Worm (Caenorhabditis elegans) whole organism, L1 larva: ENCODE results near the gene cyp-25A3.
"Not testable (repeated sequence)": the region's sequence is repeated elsewhere in the genome, so short reads cannot be mapped to it uniquely, and the experiment has no call there.

ENCODE experiments used
- C04F5.9 ChIP-seq: sonication (generic microtip); optimal IDR thresholded peaks from 2 replicates; lab custom pipeline; 2016; ENCODE audit warnings: missing genetic modification characterization, missing compliant biosample characterization
- F16B12.6 ChIP-seq: fragments of 150-350 bp; optimal IDR thresholded peaks from 2 replicates; lab custom pipeline; 2014; ENCODE audit warnings: missing biosample characterization, missing genetic modification characterization
- ceh-82 ChIP-seq, 3 experiments: fragments of 150-350 bp in 1 of 3; sonication (generic microtip) in 2 of 3; optimal IDR thresholded peaks; 2 replicates each; lab custom pipeline; 2014 to 2017; ENCODE audit warnings: missing biosample characterization in 3 of 3, missing genetic modification characterization in 3 of 3
- ceh-88 ChIP-seq: fragments of 200-800 bp; sonication (Bioruptor generic); IDR thresholded peaks from 2 replicates; pipeline ENCODE4 v1.3.6; 2022; ENCODE audit warnings: missing genetic modification characterization, missing compliant biosample characterization
- dpl-1 ChIP-seq, 3 experiments: fragments of 150-350 bp in 2 of 3; sonication (generic microtip) in 1 of 3; optimal IDR thresholded peaks; 2 replicates each; lab custom pipeline; 2014 to 2017; ENCODE audit warnings: missing biosample characterization in 3 of 3, missing genetic modification characterization in 3 of 3, missing genetic modification reagents in 3 of 3
- dsc-1 ChIP-seq: sonication (generic microtip); optimal IDR thresholded peaks from 2 replicates; lab custom pipeline; 2016; ENCODE audit warnings: mild to moderate bottlenecking, missing genetic modification characterization, missing compliant biosample characterization
- efl-1 ChIP-seq, 4 experiments: fragments of 150-350 bp; optimal IDR thresholded peaks in 3 of 4; peaks in 1 of 4; 1 replicate in 1 of 4; 2 replicates in 3 of 4; lab custom pipeline; 2014; ENCODE audit warnings: missing biosample characterization in 2 of 4, missing genetic modification characterization in 2 of 4, missing genetic modification reagents in 2 of 4
- egl-13 ChIP-seq: sonication (generic microtip); optimal IDR thresholded peaks from 2 replicates; lab custom pipeline; 2016; ENCODE audit warnings: missing genotype, missing genetic modification reagents, missing genetic modification characterization, missing compliant biosample characterization
- elt-2 ChIP-seq: sonication (generic microtip); optimal IDR thresholded peaks from 2 replicates; lab custom pipeline; 2016; ENCODE audit warnings: missing genetic modification characterization, mild to moderate bottlenecking, inconsistent platforms, missing compliant biosample characterization, missing genetic modification reagents
- fkh-8 ChIP-seq: sonication (generic microtip); optimal IDR thresholded peaks from 2 replicates; lab custom pipeline; 2016; ENCODE audit warnings: mild to moderate bottlenecking, missing genetic modification characterization, missing compliant biosample characterization
- grh-1 ChIP-seq: fragments of 200-800 bp; sonication (Bioruptor generic); IDR thresholded peaks from 2 replicates; pipeline ENCODE4 v1.3.6; 2022; ENCODE audit warnings: missing genetic modification reagents, missing genetic modification characterization, missing compliant biosample characterization
- irx-1 ChIP-seq: sonication (generic microtip); optimal IDR thresholded peaks from 2 replicates; lab custom pipeline; 2016; ENCODE audit warnings: missing genetic modification characterization, missing compliant biosample characterization
- isw-1 ChIP-seq: fragments of 200-800 bp; sonication (Bioruptor generic); IDR thresholded peaks from 2 replicates; pipeline ENCODE4 v1.3.6; 2022; ENCODE audit warnings: missing genetic modification characterization, missing compliant biosample characterization
- lin-14 ChIP-seq: fragments of 200-800 bp; sonication (Bioruptor generic); optimal IDR thresholded peaks from 2 replicates; lab custom pipeline; 2018; ENCODE audit warnings: mild to moderate bottlenecking, missing genetic modification characterization, moderate library complexity, missing compliant biosample characterization
- lin-15B ChIP-seq: fragments of 150-350 bp; sonication (generic microtip); optimal IDR thresholded peaks from 3 replicates; lab custom pipeline; 2014; ENCODE audit warnings: missing biosample characterization, missing genetic modification characterization
- lin-35 ChIP-seq, 2 experiments: fragments of 150-350 bp; optimal IDR thresholded peaks; 2 replicates each; lab custom pipeline; 2014; ENCODE audit warnings: missing biosample characterization in 2 of 2, missing genetic modification characterization in 2 of 2, missing genetic modification reagents in 2 of 2
- lir-3 ChIP-seq: sonication (generic microtip); optimal IDR thresholded peaks from 2 replicates; lab custom pipeline; 2016; ENCODE audit warnings: mild to moderate bottlenecking, missing genetic modification characterization, moderate library complexity, missing compliant biosample characterization; ENCODE audit not compliant: poor library complexity
- lsy-2 ChIP-seq, 2 experiments: fragments of 150-350 bp; optimal IDR thresholded peaks; 2 replicates each; lab custom pipeline; 2014; ENCODE audit warnings: missing biosample characterization in 2 of 2, missing genetic modification characterization in 2 of 2
- mab-9 ChIP-seq: fragments of 200-800 bp; sonication (Bioruptor generic); IDR thresholded peaks from 2 replicates; pipeline ENCODE4 v1.3.6; 2022; ENCODE audit warnings: missing genetic modification reagents, missing genetic modification characterization, missing compliant biosample characterization
- mep-1 ChIP-seq: fragments of 150-350 bp; optimal IDR thresholded peaks from 2 replicates; lab custom pipeline; 2014; ENCODE audit warnings: missing biosample characterization, missing genetic modification characterization
- nhr-19 ChIP-seq: fragments of 200-800 bp; sonication (Bioruptor generic); conservative IDR thresholded peaks from 2 replicates; pipeline ENCODE4 v1.3.6; 2022; ENCODE audit warnings: missing genetic modification characterization, missing compliant biosample characterization
- nhr-20 ChIP-seq: sonication (generic microtip); optimal IDR thresholded peaks from 2 replicates; lab custom pipeline; 2016; ENCODE audit warnings: mild to moderate bottlenecking, missing genetic modification characterization, missing compliant biosample characterization
- nhr-47 ChIP-seq: sonication (generic microtip); optimal IDR thresholded peaks from 2 replicates; lab custom pipeline; 2016; ENCODE audit warnings: mild to moderate bottlenecking, missing genetic modification characterization, moderate library complexity, missing compliant biosample characterization
- nhr-71 ChIP-seq: sonication (generic microtip); optimal IDR thresholded peaks from 2 replicates; lab custom pipeline; 2016; ENCODE audit warnings: mild to moderate bottlenecking, missing genetic modification characterization, moderate library complexity, missing compliant biosample characterization
- nhr-85 ChIP-seq: sonication (generic microtip); peaks from one replicate; lab custom pipeline; 2016; ENCODE audit warnings: missing genetic modification characterization, inconsistent platforms, missing compliant biosample characterization
- nhr-90 ChIP-seq: sonication (generic microtip); optimal IDR thresholded peaks from 2 replicates; lab custom pipeline; 2016; ENCODE audit warnings: mild to moderate bottlenecking, missing genetic modification characterization, missing compliant biosample characterization; ENCODE audit not compliant: poor library complexity
- pax-3 ChIP-seq: fragments of 200-800 bp; sonication (Bioruptor generic); optimal IDR thresholded peaks from 2 replicates; lab custom pipeline; 2018; ENCODE audit warnings: mild to moderate bottlenecking, missing genetic modification characterization, moderate library complexity, missing compliant biosample characterization
- rnt-1 ChIP-seq: sonication (generic microtip); optimal IDR thresholded peaks from 2 replicates; lab custom pipeline; 2016; ENCODE audit warnings: mild to moderate bottlenecking, missing genetic modification characterization, moderate library complexity, missing compliant biosample characterization
- snu-23 ChIP-seq: sonication (generic microtip); optimal IDR thresholded peaks from 2 replicates; lab custom pipeline; 2016; ENCODE audit warnings: missing genetic modification characterization, missing compliant biosample characterization
- swsn-7 ChIP-seq: sonication (generic microtip); optimal IDR thresholded peaks from 2 replicates; lab custom pipeline; 2016; ENCODE audit warnings: missing genetic modification characterization, missing compliant biosample characterization
- tbx-2 ChIP-seq: sonication (generic microtip); optimal IDR thresholded peaks from 2 replicates; lab custom pipeline; 2016; ENCODE audit warnings: missing genetic modification characterization, missing compliant biosample characterization
- unc-86 ChIP-seq: sonication (generic microtip); optimal IDR thresholded peaks from 2 replicates; lab custom pipeline; 2016; ENCODE audit warnings: missing genetic modification characterization, missing compliant biosample characterization
- unc-98 ChIP-seq: fragments of 200-800 bp; sonication (Bioruptor generic); IDR thresholded peaks from 2 replicates; pipeline ENCODE4 v1.3.6; 2022; ENCODE audit warnings: missing genetic modification characterization, missing compliant biosample characterization
- xbp-1 ChIP-seq: sonication (generic microtip); optimal IDR thresholded peaks from 2 replicates; lab custom pipeline; 2016; ENCODE audit warnings: missing genetic modification characterization, missing compliant biosample characterization
- ztf-11 ChIP-seq, 2 experiments: sonication (generic microtip); optimal IDR thresholded peaks; 2 replicates each; lab custom pipeline; 2016 to 2017; ENCODE audit warnings: missing genetic modification characterization in 2 of 2, missing biosample characterization in 1 of 2, missing compliant biosample characterization in 1 of 2

The cyp-25A3 gene

ce11 chrIII:3858003-3858402 lies 18.5 kb upstream of the cyp-25A3 start:
- TF ChIP-seq lin-35 (GFP tag; optimal IDR thresholded peaks at IDR 0.05; lab: Kevin White, UChicago): peak in 1 of 2 experiments; percentile 52
- TF ChIP-seq elt-2 (tag; lab: Kevin White, UChicago): peak; percentile 61
- TF ChIP-seq nhr-19 (GFP tag; lab: Robert Waterston, UW): peak; percentile 75
- TF ChIP-seq efl-1 (optimal IDR thresholded peaks at IDR 0.05; lab: Kevin White, UChicago): not testable (repeated sequence)
- TF ChIP-seq efl-1 (GFP tag; optimal IDR thresholded peaks at IDR 0.05 in 1 of 2; lab: Kevin White, UChicago): peak in 1 of 2 experiments; percentile 84
- TF ChIP-seq nhr-71 (tag; lab: Kevin White, UChicago): peak; percentile 6

- TF ChIP-seq tbx-2: peak; percentile 35
- TF ChIP-seq xbp-1: peak; percentile 46
- peak; percentile 26 for TF ChIP-seq unc-86 (tag; lab: Kevin White, UChicago)
- TF ChIP-seq rnt-1 (tag; lab: Kevin White, UChicago): peak; percentile 39
- peak; percentile 95 for TF ChIP-seq isw-1
- TF ChIP-seq swsn-7 (tag; lab: Kevin White, UChicago): peak; percentile 34
- TF ChIP-seq lir-3 (tag; lab: Kevin White, UChicago): peak; percentile 75
- TF ChIP-seq pax-3 (tag; lab: Kevin White, UChicago): peak; percentile 71
- peak; percentile 43 for TF ChIP-seq C04F5.9 (tag; lab: Kevin White, UChicago)
- TF ChIP-seq nhr-19 (GFP tag; lab: Robert Waterston, UW): peak; percentile 99
- peak; percentile 64 for TF ChIP-seq snu-23
- peak; percentile 58 for TF ChIP-seq lin-14 (GFP tag; lab: Kevin White, UChicago)
- peak; percentile 50 for TF ChIP-seq nhr-90 (tag; lab: Kevin White, UChicago)
- peak; percentile 74 for TF ChIP-seq nhr-47
- TF ChIP-seq ceh-88 (GFP tag; lab: Robert Waterston, UW): peak; percentile 95
- TF ChIP-seq unc-98: peak; percentile 78; the same call in 1 of the 2 replicates
- TF ChIP-seq fkh-8: peak; percentile 40
- peak; percentile 10 for TF ChIP-seq egl-13 (tag; lab: Kevin White, UChicago)
- peak; percentile 56 for TF ChIP-seq F16B12.6 (tag; lab: Kevin White, UChicago)
- TF ChIP-seq mab-9 (GFP tag; lab: Robert Waterston, UW): peak; percentile 90
- peak; percentile 59 for TF ChIP-seq dsc-1
- peak; percentile 82 for TF ChIP-seq nhr-85
- peak in 2 of 3 experiments; percentile 28 to 45 for TF ChIP-seq dpl-1 (GFP tag; optimal IDR thresholded peaks at IDR 0.05; lab: Kevin White, UChicago)
- TF ChIP-seq lsy-2 (tag; optimal IDR thresholded peaks at IDR 0.05; lab: Kevin White, UChicago): peak; percentile 79 to 93
- peak; percentile 79 for TF ChIP-seq nhr-71 (tag; lab: Kevin White, UChicago)
- peak; percentile 92 for TF ChIP-seq grh-1
- peak; percentile 52 for TF ChIP-seq nhr-20 (tag; lab: Kevin White, UChicago)
- peak in 1 of 2 experiments; percentile 23 for TF ChIP-seq ztf-11 (tag; optimal IDR thresholded peaks at IDR 0.05; lab: Kevin White, UChicago)
- TF ChIP-seq efl-1 (optimal IDR thresholded peaks at IDR 0.05; lab: Kevin White, UChicago): peak; percentile 2 to 58
- TF ChIP-seq efl-1 (GFP tag; optimal IDR thresholded peaks at IDR 0.05 in 1 of 2; lab: Kevin White, UChicago): not testable (repeated sequence)
Observed at ce11 chrIII:3857007-3857406, 17.5 kb upstream of the cyp-25A3 start.

ce11 chrIII:3854868-3855267 lies 15.3 kb upstream of the cyp-25A3 start:
- TF ChIP-seq rnt-1 (tag; lab: Kevin White, UChicago) (peak; percentile 86), nhr-47 (peak; percentile 74), lin-15B (tag; lab: Kevin White, UChicago) (peak; percentile 20), mab-9 (GFP tag; lab: Robert Waterston, UW) (peak; percentile 95), mep-1 (tag; lab: Kevin White, UChicago) (peak; percentile 17), swsn-7 (tag; lab: Kevin White, UChicago) (peak; percentile 31), nhr-20 (tag; lab: Kevin White, UChicago) (peak; percentile 51), nhr-85 (peak; percentile 84), lin-14 (GFP tag; lab: Kevin White, UChicago) (peak; percentile 52), unc-86 (tag; lab: Kevin White, UChicago) (peak; percentile 44), nhr-90 (tag; lab: Kevin White, UChicago) (peak; percentile 16), xbp-1 (peak; percentile 55), nhr-19 (GFP tag; lab: Robert Waterston, UW) (peak; percentile 99), lsy-2 (tag; optimal IDR thresholded peaks at IDR 0.05; lab: Kevin White, UChicago) (peak; percentile 77 to 86), efl-1 (optimal IDR thresholded peaks at IDR 0.05; lab: Kevin White, UChicago) (peak; percentile 48 to 64), efl-1 (GFP tag; optimal IDR thresholded peaks at IDR 0.05 in 1 of 2; lab: Kevin White, UChicago) (peak; percentile 47 to 96), grh-1 (peak; percentile 87), snu-23 (peak; percentile 49), isw-1 (peak; percentile 97), nhr-71 (tag; lab: Kevin White, UChicago) (peak; percentile 71), dsc-1 (peak; percentile 47), ceh-82 (tag; optimal IDR thresholded peaks at IDR 0.05; lab: Kevin White, UChicago) (peak in 1 of 3 experiments; percentile 20), lin-35 (GFP tag; optimal IDR thresholded peaks at IDR 0.05; lab: Kevin White, UChicago) (peak; percentile 7 to 45), irx-1 (peak; percentile 46), ztf-11 (tag; optimal IDR thresholded peaks at IDR 0.05; lab: Kevin White, UChicago) (peak in 1 of 2 experiments; percentile 51), unc-98 (peak; percentile 93), tbx-2 (peak; percentile 55), lir-3 (tag; lab: Kevin White, UChicago) (peak; percentile 61), dpl-1 (GFP tag; optimal IDR thresholded peaks at IDR 0.05; lab: Kevin White, UChicago) (peak; percentile 34 to 51 (median 51)), fkh-8 (peak; percentile 54), ceh-88 (GFP tag; lab: Robert Waterston, UW) (peak; percentile 93), F16B12.6 (tag; lab: Kevin White, UChicago) (peak; percentile 76)
